Worm (Caenorhabditis elegans) whole organism, mixed stage, embryonic: ENCODE data around the gene mdt-29.

Experiments used
- elt-1 ChIP-seq: sonication (generic microtip); optimal IDR thresholded peaks from 2 replicates; lab custom pipeline; 2017; ENCODE audit warnings: missing genetic modification characterization, mild to moderate bottlenecking, missing compliant biosample characterization, antibody characterized with exemption, moderate library complexity, borderline replicate concordance; ENCODE audit not compliant: insufficient read depth
- mep-1 ChIP-seq: fragments of 150-350 bp; optimal IDR thresholded peaks from 2 replicates; lab custom pipeline; 2017; ENCODE audit warnings: missing biosample characterization, missing genetic modification reagents, missing genetic modification characterization, inconsistent platforms
- nhr-12 ChIP-seq: fragments of 150-350 bp; optimal IDR thresholded peaks from 2 replicates; lab custom pipeline; 2014; ENCODE audit warnings: missing biosample characterization, missing genetic modification characterization
- nhr-237 ChIP-seq: fragments of 150-350 bp; optimal IDR thresholded peaks from 2 replicates; lab custom pipeline; 2014; ENCODE audit warnings: missing biosample characterization, missing genetic modification characterization
- pha-4 ChIP-seq: fragments of 150-350 bp; optimal IDR thresholded peaks from 2 replicates; lab custom pipeline; 2018; ENCODE audit warnings: missing biosample characterization, missing genetic modification reagents, missing genetic modification characterization
- unc-120 ChIP-seq: sonication (generic microtip); optimal IDR thresholded peaks from 2 replicates; lab custom pipeline; 2017; ENCODE audit warnings: missing genetic modification characterization, missing compliant biosample characterization; ENCODE audit not compliant: poor library complexity, severe bottlenecking
- unc-39 ChIP-seq: fragments of 150-350 bp; optimal IDR thresholded peaks from 2 replicates; lab custom pipeline; 2014; ENCODE audit warnings: missing biosample characterization, missing genetic modification characterization
- unc-62 ChIP-seq: fragments of 150-350 bp; optimal IDR thresholded peaks from 2 replicates; lab custom pipeline; 2014; ENCODE audit warnings: missing biosample characterization, missing genetic modification reagents, missing genetic modification characterization
- zip-8 ChIP-seq: fragments of 150-350 bp; optimal IDR thresholded peaks from 2 replicates; lab custom pipeline; 2014; ENCODE audit warnings: missing biosample characterization, missing genetic modification characterization
- ztf-11 ChIP-seq: fragments of 150-350 bp; optimal IDR thresholded peaks from 2 replicates; lab custom pipeline; 2014; ENCODE audit warnings: missing biosample characterization, missing genetic modification characterization

DNA sequence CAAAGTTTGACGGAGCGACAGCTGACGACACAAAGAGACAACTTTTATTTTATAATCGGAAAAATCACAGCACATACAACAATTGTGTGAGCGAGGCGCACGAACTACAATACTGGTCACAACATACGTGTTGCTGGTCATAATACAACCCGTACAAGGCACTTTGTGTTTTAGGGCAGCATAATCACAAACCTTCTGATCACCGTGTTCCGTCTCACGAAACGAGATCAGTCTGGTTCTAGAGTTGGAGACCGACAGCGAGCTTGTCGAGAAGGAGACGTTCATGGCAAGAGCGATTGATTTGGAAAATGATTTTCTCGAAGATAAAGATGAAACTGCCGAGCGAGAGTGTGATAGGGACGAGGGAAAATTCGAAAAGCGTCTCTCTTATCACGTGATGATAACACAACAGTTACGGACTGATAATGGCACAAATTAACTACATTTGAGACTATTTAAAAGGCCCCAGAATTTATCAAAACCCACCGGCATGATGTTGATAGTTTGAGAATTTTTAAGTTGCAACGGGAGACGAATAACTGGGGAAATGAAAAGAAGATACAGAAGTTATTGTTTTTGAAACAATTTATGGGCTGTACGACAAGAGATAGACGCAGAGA lies 6.2 kb upstream of the mdt-29 start:
- TF ChIP-seq mep-1, result no peak
- TF ChIP-seq ztf-11, result no peak
- TF ChIP-seq nhr-12 (tag; lab: Kevin White, UChicago), result no peak
- no peak for TF ChIP-seq zip-8 (tag; lab: Kevin White, UChicago)
- no peak for TF ChIP-seq unc-120
- TF ChIP-seq unc-39 (tag; lab: Kevin White, UChicago), result no peak
- no peak for TF ChIP-seq pha-4 (tag; lab: Kevin White, UChicago)
- no peak for TF ChIP-seq unc-62 (GFP tag; lab: Kevin White, UChicago)
- TF ChIP-seq elt-1 (tag; lab: Kevin White, UChicago), result no peak
- no peak for TF ChIP-seq nhr-237 (tag; lab: Kevin White, UChicago)
